Fruit fly (Drosophila melanogaster) whole organism, wandering third instar larva: ENCODE measurements around the gene Pos.

Experiments
- CG32264 ChIP-seq: fragments of 200-800 bp; sonication (Bioruptor generic); optimal IDR thresholded peaks from 2 replicates; lab custom pipeline; 2016; ENCODE audit warnings: missing biosample characterization, missing genetic modification characterization
- Hr78 ChIP-seq: fragments of >200 bp; optimal IDR thresholded peaks from 2 replicates; lab custom pipeline; 2017; ENCODE audit warnings: missing biosample characterization, missing genetic modification characterization
- Rel ChIP-seq, 2 experiments: fragments of 200-800 bp; sonication (Bioruptor generic) in 1 of 2; optimal IDR thresholded peaks; 2 replicates in 1 of 2; 3 replicates in 1 of 2; lab custom pipeline; 2016 to 2019; ENCODE audit warnings: mild to moderate bottlenecking in 2 of 2, missing biosample characterization in 2 of 2, missing genetic modification characterization in 2 of 2, moderate library complexity in 1 of 2
- psq ChIP-seq: fragments of 200-800 bp; sonication (Bioruptor generic); optimal IDR thresholded peaks from 3 replicates; lab custom pipeline; 2017; ENCODE audit warnings: missing biosample characterization, mild to moderate bottlenecking, missing genetic modification characterization, moderate library complexity

DNA sequence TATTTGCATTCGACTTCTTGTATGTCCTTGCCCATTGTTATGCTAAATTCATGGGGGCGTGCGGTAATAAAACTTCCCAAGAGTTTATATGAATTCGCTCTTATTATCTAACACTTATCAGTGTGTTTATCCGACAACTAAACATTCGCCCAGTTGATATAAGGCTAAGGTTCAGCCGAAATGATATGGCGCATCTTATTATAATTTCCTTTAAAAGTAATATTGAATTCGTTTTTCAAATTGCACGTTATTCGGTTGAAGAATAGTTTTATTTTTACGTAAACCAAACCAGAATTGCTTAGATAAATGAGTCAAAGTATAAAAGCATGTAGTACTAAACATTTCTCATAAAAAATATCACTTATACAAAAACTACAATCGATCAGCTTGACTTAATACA lies at the start of gene Pos:
- TF ChIP-seq Hr78: no peak
- TF ChIP-seq CG32264 (GFP tag; lab: Kevin White, UChicago): no peak
- no peak for TF ChIP-seq Rel (GFP tag; optimal IDR thresholded peaks at IDR 0.05; lab: Kevin White, UChicago)
- no peak for TF ChIP-seq Rel (tag; optimal IDR thresholded peaks at IDR 0.05; lab: Kevin White, UChicago)
- no peak for TF ChIP-seq psq (GFP tag; lab: Kevin White, UChicago)
